Worm (Caenorhabditis elegans) whole organism, young adult: ENCODE results near the gene C48B4.3.

Experiments used
- ceh-79 ChIP-seq: sonication (generic microtip); optimal IDR thresholded peaks from 2 replicates; lab custom pipeline; 2017; ENCODE audit warnings: mild to moderate bottlenecking, missing genetic modification characterization, missing compliant biosample characterization
- snpc-3.4 ChIP-seq: sonication (generic microtip); optimal IDR thresholded peaks from 2 replicates; lab custom pipeline; 2017; ENCODE audit warnings: missing genetic modification characterization, mild to moderate bottlenecking, missing compliant biosample characterization, antibody characterized with exemption, moderate library complexity, missing genotype, missing genetic modification reagents
- unc-62 ChIP-seq: fragments of 150-350 bp; optimal IDR thresholded peaks from 2 replicates; lab custom pipeline; 2014; ENCODE audit warnings: missing biosample characterization, missing genetic modification reagents, missing genetic modification characterization
- ztf-28 ChIP-seq: fragments of 200-800 bp; sonication (Bioruptor generic); IDR thresholded peaks from 2 replicates; pipeline ENCODE4 v1.3.6; 2022; ENCODE audit warnings: missing genetic modification reagents, missing genetic modification characterization, missing compliant biosample characterization

- no peak for TF ChIP-seq snpc-3.4 (tag; lab: Kevin White, UChicago)
- no peak for TF ChIP-seq ceh-79 (tag; lab: Kevin White, UChicago)
- TF ChIP-seq ztf-28 (GFP tag; lab: Robert Waterston, UW), result no peak
- no peak for TF ChIP-seq unc-62
These were observed 16.2 kb downstream of the C48B4.3 start, which contains the start of gene C48B4.11 for ce11 chrIII:9565973-9566372.
